Worm (Caenorhabditis elegans): Measurements from ENCODE around the gene Y75B12B.1.

The Y75B12B.1 gene

DNA sequence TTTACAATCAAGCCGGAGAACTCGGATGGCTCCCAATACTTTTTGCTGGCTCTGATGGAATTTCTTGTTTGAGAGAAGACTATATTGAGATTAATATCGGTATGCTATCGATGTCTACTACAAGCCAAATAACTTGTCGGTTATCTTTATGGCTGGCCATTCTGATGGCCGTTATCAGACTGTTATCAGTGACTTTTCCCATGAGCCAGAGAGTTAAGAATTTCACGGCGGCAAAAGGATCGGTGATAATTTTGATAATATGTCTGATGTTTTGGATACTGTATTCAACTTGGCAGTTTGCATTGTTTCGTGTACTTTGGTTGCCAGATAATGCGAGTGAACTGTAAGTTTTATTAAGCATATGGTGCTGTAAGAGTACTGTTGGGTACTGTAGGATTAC is 41.7 kb downstream of the Y75B12B.1 start (continued):
- TF ChIP-seq Y95B8A.8 (GFP tag; IDR thresholded peaks at IDR 0.05) (no peak), snpc-4 (GFP tag; optimal IDR thresholded peaks at IDR 0.05) (no peak), snpc-4 (tag; optimal IDR thresholded peaks at IDR 0.05) (no peak), F52B5.7 (tag; optimal IDR thresholded peaks at IDR 0.05) (no peak), lin-35 (GFP tag; optimal IDR thresholded peaks at IDR 0.05) (no peak), F23B12.7 (tag; optimal IDR thresholded peaks at IDR 0.05; ENCODE audit: insufficient read depth) (no peak), cebp-1 (GFP tag; IDR thresholded peaks at IDR 0.05) (no peak), cebp-1 (tag; optimal IDR thresholded peaks at IDR 0.05) (no peak), nfyb-1 (GFP tag; IDR thresholded peaks at IDR 0.05) (no peak)

ce11 chrV:15230243-15230642 is 45.7 kb downstream of the Y75B12B.1 start, which contains the start of gene srw-15:
Gene srw-15 (plus strand): TSS chrV:15230543.
- TF ChIP-seq F57C9.4 (tag; optimal IDR thresholded peaks at IDR 0.05) (no peak), gei-17 (GFP tag; optimal IDR thresholded peaks at IDR 0.05) (no peak), B0261.1 (tag; optimal IDR thresholded peaks at IDR 0.05) (no peak), die-1 (tag; optimal IDR thresholded peaks at IDR 0.05) (no peak)

DNA sequence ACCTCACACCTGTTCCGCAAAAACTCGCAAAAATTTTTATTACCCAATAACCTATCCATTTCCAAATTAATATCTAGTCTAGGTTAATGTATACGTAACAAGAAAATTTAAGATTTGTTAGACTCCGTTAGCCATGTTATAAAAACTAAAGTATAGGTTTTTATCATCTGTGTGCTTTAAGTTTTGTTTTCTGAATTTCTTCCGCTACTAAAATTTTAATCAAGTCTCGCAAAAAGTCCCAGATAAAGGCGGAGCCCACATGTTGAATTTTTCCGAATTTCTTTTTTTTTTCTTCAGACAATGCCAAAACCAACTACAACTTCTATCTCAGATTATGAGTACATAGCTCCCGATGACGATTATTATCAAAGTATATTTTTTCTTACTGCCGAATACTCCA is 47.7 kb downstream of the Y75B12B.1 start, which contains the start of gene srw-13:
TSS of gene srw-13 (plus strand) at position 301 of the 400 bp plus-strand sequence.
- TF ChIP-seq tbx-9 (tag; optimal IDR thresholded peaks at IDR 0.05; ENCODE audit: borderline replicate concordance) = no peak
- no peak for TF ChIP-seq rpc-1 (optimal IDR thresholded peaks at IDR 0.05)
- TF ChIP-seq rpc-1 (tag; optimal IDR thresholded peaks at IDR 0.05) = no peak
- no peak for TF ChIP-seq F22D6.2 (tag; optimal IDR thresholded peaks at IDR 0.05)
- TF ChIP-seq sptf-2 (GFP tag; optimal IDR thresholded peaks at IDR 0.05) = no peak
- no peak for TF ChIP-seq atf-7 (tag; optimal IDR thresholded peaks at IDR 0.05)
- TF ChIP-seq ZK185.1 (tag; optimal IDR thresholded peaks at IDR 0.05; ENCODE audit: poor library complexity, severe bottlenecking) = no peak
- TF ChIP-seq bed-2 (GFP tag; IDR thresholded peaks at IDR 0.05) = no peak
- TF ChIP-seq egl-18 (GFP tag; IDR thresholded peaks at IDR 0.05) = no peak
- no peak for TF ChIP-seq lin-26 (GFP tag; IDR thresholded peaks at IDR 0.05)
- no peak for TF ChIP-seq lir-1 (GFP tag; conservative IDR thresholded peaks at IDR 0.05)
- TF ChIP-seq F37B4.10 (GFP tag; IDR thresholded peaks at IDR 0.05) = no peak
- TF ChIP-seq tlf-1 (GFP tag; optimal IDR thresholded peaks at IDR 0.05) = no peak
- no peak for TF ChIP-seq unc-130 (GFP tag; optimal IDR thresholded peaks at IDR 0.05)
- TF ChIP-seq hlh-12 (tag; optimal IDR thresholded peaks at IDR 0.05) = no peak
- TF ChIP-seq madf-8 (GFP tag; conservative IDR thresholded peaks at IDR 0.05) = no peak
- TF ChIP-seq T26A5.8 (tag; optimal IDR thresholded peaks at IDR 0.05) = no peak

Data from whole organism, young adult.